Fruit fly (Drosophila melanogaster) whole organism, embryonic: ENCODE results near the gene Ccn.
A peak's percentile ranks its signal among the peaks of the same experiment; 100 is the strongest.

ENCODE experiments used
- Abd-B ChIP-seq: fragments of 200-800 bp; sonication (Bioruptor generic); optimal IDR thresholded peaks from 2 replicates; lab custom pipeline; 2018; ENCODE audit warnings: missing biosample characterization, mild to moderate bottlenecking, missing genetic modification characterization, moderate library complexity
- Ada2b ChIP-seq: fragments of 200-800 bp; sonication (Bioruptor generic); IDR thresholded peaks from 2 replicates; pipeline ENCODE4 v1.3.6; 2022; ENCODE audit warnings: missing biosample characterization, missing genetic modification characterization
- Atf6 ChIP-seq: fragments of 200-800 bp; sonication (Bioruptor generic); IDR thresholded peaks from 2 replicates; pipeline ENCODE4 v1.3.6; 2022; ENCODE audit warnings: missing biosample characterization, missing genetic modification characterization
- BtbVII ChIP-seq: fragments of 200-800 bp; sonication (Bioruptor generic); optimal IDR thresholded peaks from 3 replicates; lab custom pipeline; 2017; ENCODE audit warnings: missing biosample characterization, mild to moderate bottlenecking, missing genetic modification characterization
- CG11247 ChIP-seq: fragments of 200-800 bp; sonication (Bioruptor generic); IDR thresholded peaks from 2 replicates; pipeline ENCODE4 v1.3.6; 2022; ENCODE audit warnings: missing biosample characterization, missing genetic modification characterization
- CG11696 ChIP-seq: fragments of 200-800 bp; sonication (Bioruptor generic); IDR thresholded peaks from 2 replicates; pipeline ENCODE4 v1.3.6; 2022; ENCODE audit warnings: missing biosample characterization, missing genetic modification characterization
- CG12155 ChIP-seq: fragments of 200-800 bp; sonication (Bioruptor generic); optimal IDR thresholded peaks from 3 replicates; lab custom pipeline; 2016; ENCODE audit warnings: missing biosample characterization, missing genetic modification characterization
- CG13296 ChIP-seq: fragments of 200-800 bp; sonication (Bioruptor generic); optimal IDR thresholded peaks from 3 replicates; lab custom pipeline; 2018; ENCODE audit warnings: missing biosample characterization, mild to moderate bottlenecking, missing genetic modification characterization
- CG15011 ChIP-seq: fragments of 200-800 bp; sonication (Bioruptor generic); optimal IDR thresholded peaks from 3 replicates; lab custom pipeline; 2018; ENCODE audit warnings: missing biosample characterization, mild to moderate bottlenecking, missing genetic modification characterization
- CG1529 ChIP-seq: fragments of 200-800 bp; sonication (Bioruptor generic); optimal IDR thresholded peaks from 3 replicates; lab custom pipeline; 2018; ENCODE audit warnings: missing biosample characterization, missing genetic modification characterization
- CG15479 ChIP-seq: fragments of 200-800 bp; sonication (Bioruptor generic); optimal IDR thresholded peaks from 3 replicates; lab custom pipeline; 2019; ENCODE audit warnings: missing biosample characterization, mild to moderate bottlenecking, missing genetic modification characterization, moderate library complexity
- CG3281 ChIP-seq: fragments of 200-800 bp; sonication (Bioruptor generic); optimal IDR thresholded peaks from 3 replicates; lab custom pipeline; 2017; ENCODE audit warnings: missing biosample characterization, mild to moderate bottlenecking, missing genetic modification characterization
- CG34422 ChIP-seq: fragments of 200-800 bp; sonication (Bioruptor generic); IDR thresholded peaks from 3 replicates; pipeline ENCODE4 v1.3.6; 2022; ENCODE audit warnings: missing biosample characterization, missing genetic modification characterization
- CG3726 ChIP-seq: fragments of 200-800 bp; sonication (Bioruptor generic); IDR thresholded peaks from 3 replicates; pipeline ENCODE4, ENCODE4 v1.3.6; 2022; ENCODE audit warnings: missing biosample characterization, missing genetic modification characterization
- CG6654 ChIP-seq: fragments of 200-800 bp; sonication (Bioruptor generic); optimal IDR thresholded peaks from 2 replicates; lab custom pipeline; 2017; ENCODE audit warnings: missing biosample characterization, mild to moderate bottlenecking, missing genetic modification characterization
- CG6791 ChIP-seq: fragments of 200-800 bp; sonication (Bioruptor generic); IDR thresholded peaks from 3 replicates; pipeline ENCODE4 v1.3.6; 2022; ENCODE audit warnings: missing biosample characterization, missing genetic modification characterization; ENCODE audit not compliant: partially characterized antibody
- CG8089 ChIP-seq: fragments of 200-800 bp; sonication (Bioruptor generic); optimal IDR thresholded peaks from 3 replicates; lab custom pipeline; 2016; ENCODE audit warnings: missing biosample characterization, missing genetic modification characterization
- CG9609 ChIP-seq: fragments of 200-800 bp; sonication (Bioruptor generic); optimal IDR thresholded peaks from 3 replicates; lab custom pipeline; 2016; ENCODE audit warnings: missing biosample characterization, missing genetic modification characterization
- CTCF ChIP-seq: fragments of 200-800 bp; sonication (Bioruptor generic); optimal IDR thresholded peaks from 2 replicates; lab custom pipeline; 2017; ENCODE audit warnings: missing biosample characterization, mild to moderate bottlenecking, missing genetic modification characterization, moderate library complexity
- Camta ChIP-seq: fragments of 200-800 bp; sonication (Bioruptor generic); optimal IDR thresholded peaks from 2 replicates; lab custom pipeline; 2016; ENCODE audit warnings: missing biosample characterization, missing genetic modification characterization
- Deaf1 ChIP-seq: fragments of 200-800 bp; optimal IDR thresholded peaks from 3 replicates; lab custom pipeline; 2019; ENCODE audit warnings: missing biosample characterization, mild to moderate bottlenecking, missing genetic modification characterization, moderate library complexity
- ERR ChIP-seq: fragments of 200-800 bp; sonication (Bioruptor generic); optimal IDR thresholded peaks from 2 replicates; lab custom pipeline; 2016; ENCODE audit warnings: missing biosample characterization, missing genetic modification characterization
- HLHmδ ChIP-seq: fragments of 200-800 bp; sonication (Bioruptor generic); optimal IDR thresholded peaks from 2 replicates; lab custom pipeline; 2018; ENCODE audit warnings: missing biosample characterization, mild to moderate bottlenecking, missing genetic modification characterization, moderate library complexity
- Med ChIP-seq: fragments of 200-800 bp; sonication (Bioruptor generic); peaks from one replicate; lab custom pipeline; 2016; ENCODE audit warnings: missing biosample characterization, missing genetic modification characterization, mild to moderate bottlenecking, inconsistent platforms, moderate library complexity
- Oaz ChIP-seq: fragments of 200-800 bp; sonication (Bioruptor generic); IDR thresholded peaks from 2 replicates; pipeline ENCODE4 v1.3.6; 2022; ENCODE audit warnings: missing biosample characterization, missing genetic modification characterization
- Opbp ChIP-seq: fragments of 200-800 bp; sonication (Bioruptor generic); IDR thresholded peaks from 3 replicates; pipeline ENCODE4 v1.3.6; 2022; ENCODE audit warnings: missing biosample characterization, missing genetic modification characterization; ENCODE audit not compliant: partially characterized antibody
- Sry-β ChIP-seq: fragments of 200-800 bp; sonication (Bioruptor generic); optimal IDR thresholded peaks from 2 replicates; lab custom pipeline; 2018; ENCODE audit warnings: missing biosample characterization, mild to moderate bottlenecking, missing genetic modification characterization, moderate library complexity
- Usf ChIP-seq: fragments of 200-800 bp; sonication (Bioruptor generic); optimal IDR thresholded peaks from 2 replicates; lab custom pipeline; 2017; ENCODE audit warnings: missing genotype, missing biosample characterization, missing genetic modification characterization
- aop ChIP-seq: fragments of 200-800 bp; sonication (Bioruptor generic); IDR thresholded peaks from 2 replicates; pipeline ENCODE4 v1.3.6; 2022; ENCODE audit warnings: missing biosample characterization, missing genetic modification characterization
- ash1 ChIP-seq: fragments of 200-800 bp; sonication (Bioruptor generic); optimal IDR thresholded peaks from 2 replicates; lab custom pipeline; 2018; ENCODE audit warnings: missing biosample characterization, mild to moderate bottlenecking, missing genetic modification characterization
- bcd ChIP-seq: fragments of 200-800 bp; sonication (Bioruptor generic); optimal IDR thresholded peaks from 2 replicates; lab custom pipeline; 2017; ENCODE audit warnings: missing biosample characterization, mild to moderate bottlenecking, missing genetic modification characterization
- cas ChIP-seq: fragments of 200-800 bp; sonication (Bioruptor generic); IDR thresholded peaks from 2 replicates; pipeline ENCODE4 v1.3.6; 2022; ENCODE audit warnings: missing biosample characterization, missing genetic modification characterization
- crol ChIP-seq: fragments of 200-800 bp; sonication (Bioruptor generic); IDR thresholded peaks from 2 replicates; pipeline ENCODE4 v1.3.6; 2022; ENCODE audit warnings: missing biosample characterization, missing genetic modification characterization
- dysf ChIP-seq: fragments of 200-800 bp; sonication (Bioruptor generic); IDR thresholded peaks from 3 replicates; pipeline ENCODE4 v1.3.6; 2022; ENCODE audit warnings: missing biosample characterization, missing genetic modification characterization
- fu2 ChIP-seq: fragments of 200-800 bp; sonication (Bioruptor generic); optimal IDR thresholded peaks from 2 replicates; lab custom pipeline; 2016; ENCODE audit warnings: missing biosample characterization, missing genetic modification characterization
- h ChIP-seq: fragments of >200 bp; optimal IDR thresholded peaks from 2 replicates; lab custom pipeline; 2017
- hkb ChIP-seq, 2 experiments: fragments of 200-800 bp in 1 of 2; fragments of >200 bp in 1 of 2; sonication (Bioruptor generic) in 1 of 2; IDR thresholded peaks in 1 of 2; optimal IDR thresholded peaks in 1 of 2; 2 replicates each; pipeline versions ENCODE4 v1.3.6 to Lab custom; 2017 to 2022; ENCODE audit warnings: missing biosample characterization in 1 of 2, missing genetic modification characterization in 1 of 2
- jumu ChIP-seq: fragments of 200-800 bp; sonication (Bioruptor generic); optimal IDR thresholded peaks from 3 replicates; lab custom pipeline; 2016; ENCODE audit warnings: missing biosample characterization, missing genetic modification characterization
- lmd ChIP-seq: fragments of 200-800 bp; sonication (Bioruptor generic); IDR thresholded peaks from 2 replicates; pipeline ENCODE4 v1.3.6; 2022; ENCODE audit warnings: missing biosample characterization, missing genetic modification characterization
- luna ChIP-seq: fragments of 200-800 bp; sonication (Bioruptor generic); optimal IDR thresholded peaks from 2 replicates; lab custom pipeline; 2016; ENCODE audit warnings: missing biosample characterization, missing genetic modification characterization
- mld ChIP-seq: fragments of 200-800 bp; sonication (Bioruptor generic); IDR thresholded peaks from 3 replicates; pipeline ENCODE4 v1.3.6; 2022; ENCODE audit warnings: missing biosample characterization, missing genetic modification characterization; ENCODE audit not compliant: partially characterized antibody
- odd ChIP-seq: fragments of 200-800 bp; sonication (Bioruptor generic); optimal IDR thresholded peaks from 2 replicates; lab custom pipeline; 2017; ENCODE audit warnings: missing biosample characterization, mild to moderate bottlenecking, missing genetic modification characterization
- pros ChIP-seq: fragments of 200-800 bp; sonication (Bioruptor generic); optimal IDR thresholded peaks from 3 replicates; lab custom pipeline; 2019; ENCODE audit warnings: missing biosample characterization, mild to moderate bottlenecking, missing genetic modification characterization, moderate library complexity
- pum ChIP-seq: fragments of 200-800 bp; sonication (Bioruptor generic); optimal IDR thresholded peaks from 2 replicates; lab custom pipeline; 2016; ENCODE audit warnings: missing biosample characterization, missing genetic modification characterization
- ranshi ChIP-seq: fragments of 200-800 bp; sonication (Bioruptor generic); IDR thresholded peaks from 2 replicates; pipeline ENCODE4 v1.3.6; 2022; ENCODE audit warnings: missing biosample characterization, missing genetic modification characterization
- rib ChIP-seq: fragments of 200-800 bp; sonication (Bioruptor generic); IDR thresholded peaks from 2 replicates; pipeline ENCODE4 v1.3.6; 2022; ENCODE audit warnings: missing biosample characterization, missing genetic modification characterization
- scrt ChIP-seq: fragments of 200-800 bp; sonication (Bioruptor generic); optimal IDR thresholded peaks from 2 replicates; lab custom pipeline; 2018; ENCODE audit warnings: missing biosample characterization, mild to moderate bottlenecking, missing genetic modification characterization, moderate library complexity
- sima ChIP-seq: fragments of 200-800 bp; sonication (Bioruptor generic); optimal IDR thresholded peaks from 2 replicates; lab custom pipeline; 2016; ENCODE audit warnings: missing biosample characterization, missing genetic modification characterization
- tgo ChIP-seq: fragments of 200-800 bp; sonication (Bioruptor generic); IDR thresholded peaks from 3 replicates; pipeline ENCODE4 v1.3.6; 2022; ENCODE audit warnings: missing biosample characterization, missing genetic modification characterization
- zen ChIP-seq: fragments of 200-800 bp; sonication (Bioruptor generic); optimal IDR thresholded peaks from 3 replicates; lab custom pipeline; 2018; ENCODE audit warnings: missing biosample characterization, mild to moderate bottlenecking, missing genetic modification characterization, moderate library complexity

The Ccn gene

dm6 chr3L:17652878-17653700, 36.7 kb upstream of the Ccn start (continued):
- TF ChIP-seq luna (GFP tag; lab: Kevin White, UChicago) (peak; percentile 52), sima (GFP tag; lab: Kevin White, UChicago) (no peak), CG11696 (no peak), crol (peak; percentile 85), jumu (GFP tag; lab: Kevin White, UChicago) (peak; percentile 65), HLHmδ (GFP tag; lab: Kevin White, UChicago) (no peak), CG11247 (GFP tag; lab: Robert Waterston, UW) (peak; percentile 80), CG3726 (GFP tag; lab: Robert Waterston, UW) (0 out of 3 replicates have a peak, but pooled peaks have one; percentile 63), CG3281 (GFP tag; lab: Kevin White, UChicago) (peak; percentile 74), ranshi (GFP tag; lab: Robert Waterston, UW) (peak; percentile 69; the same call in 1 of the 2 replicates), CG34422 (GFP tag; lab: Robert Waterston, UW) (peak; percentile 23; the same call in 1 of the 3 replicates), CG8089 (no peak), CG15479 (GFP tag; lab: Kevin White, UChicago) (peak; percentile 3), CG1529 (GFP tag; lab: Kevin White, UChicago) (peak; percentile 63), ash1 (GFP tag; lab: Kevin White, UChicago) (peak; percentile 30), CG13296 (GFP tag; lab: Kevin White, UChicago) (peak; percentile 57), Opbp (GFP tag; lab: Robert Waterston, UW) (no peak), hkb (optimal IDR thresholded peaks at IDR 0.05; lab: Kevin White, UChicago) (no peak), hkb (GFP tag; IDR thresholded peaks at IDR 0.05; lab: Robert Waterston, UW) (peak; percentile 88), zen (no peak), Camta (GFP tag; lab: Kevin White, UChicago) (peak; percentile 79), Deaf1 (tag; lab: Kevin White, UChicago) (no peak), h (lab: Kevin White, UChicago) (no peak), mld (GFP tag; lab: Robert Waterston, UW) (no peak), pros (GFP tag; lab: Kevin White, UChicago) (peak; percentile 81), CG6791 (GFP tag; lab: Robert Waterston, UW) (no peak), Ada2b (GFP tag; lab: Robert Waterston, UW) (peak; percentile 59), CTCF (GFP tag; lab: Kevin White, UChicago) (no peak), aop (GFP tag; lab: Robert Waterston, UW) (no peak), ERR (GFP tag; lab: Kevin White, UChicago) (no peak), CG6654 (peak; percentile 14), odd (GFP tag; lab: Kevin White, UChicago) (peak; percentile 49), tgo (GFP tag; lab: Robert Waterston, UW) (peak; percentile 33; the same call in 2 of the 3 replicates), cas (peak; percentile 47; the same call in 1 of the 2 replicates), lmd (GFP tag; lab: Robert Waterston, UW) (peak; percentile 30; the same call in 1 of the 2 replicates), rib (GFP tag; lab: Robert Waterston, UW) (peak; percentile 91), Sry-β (GFP tag; lab: Kevin White, UChicago) (peak; percentile 5), scrt (GFP tag; lab: Kevin White, UChicago) (peak; percentile 40), dysf (GFP tag; lab: Robert Waterston, UW) (peak; percentile 49; the same call in 1 of the 3 replicates), Oaz (no peak), CG12155 (GFP tag; lab: Kevin White, UChicago) (no peak), Usf (GFP tag; lab: Kevin White, UChicago) (no peak), CG9609 (GFP tag; lab: Kevin White, UChicago) (no peak), fu2 (GFP tag; lab: Kevin White, UChicago) (no peak), Abd-B (GFP tag; lab: Kevin White, UChicago) (no peak), bcd (GFP tag; lab: Kevin White, UChicago) (peak; percentile 81), BtbVII (GFP tag; lab: Kevin White, UChicago) (peak; percentile 69), pum (GFP tag; lab: Kevin White, UChicago) (peak; percentile 11), Med (peak; percentile 74), Atf6 (GFP tag; lab: Robert Waterston, UW) (peak; percentile 60), CG15011 (GFP tag; lab: Kevin White, UChicago) (peak; percentile 68)
